Fruit fly (Drosophila melanogaster) whole organism, embryonic: Measurements from ENCODE around the gene CG3841.
A peak's percentile ranks its signal among the peaks of the same experiment; 100 is the strongest.

Experiments used
- Bteb2 ChIP-seq: fragments of 200-800 bp; sonication (Bioruptor generic); optimal IDR thresholded peaks from 2 replicates; lab custom pipeline; 2016; ENCODE audit warnings: missing biosample characterization, missing genetic modification characterization
- CG11093 ChIP-seq: fragments of 200-800 bp; sonication (Bioruptor generic); IDR thresholded peaks from 3 replicates; pipeline ENCODE4 v1.3.6; 2022; ENCODE audit warnings: missing biosample characterization, missing genetic modification characterization
- CG12155 ChIP-seq: fragments of 200-800 bp; sonication (Bioruptor generic); optimal IDR thresholded peaks from 3 replicates; lab custom pipeline; 2016; ENCODE audit warnings: missing biosample characterization, missing genetic modification characterization
- CG13296 ChIP-seq: fragments of 200-800 bp; sonication (Bioruptor generic); optimal IDR thresholded peaks from 3 replicates; lab custom pipeline; 2018; ENCODE audit warnings: missing biosample characterization, mild to moderate bottlenecking, missing genetic modification characterization
- CG14014 ChIP-seq: fragments of 200-800 bp; sonication (Bioruptor generic); IDR thresholded peaks from 2 replicates; pipeline ENCODE4 v1.3.6; 2022; ENCODE audit warnings: missing biosample characterization, missing genetic modification characterization
- CG1647 ChIP-seq: fragments of 200-800 bp; sonication (Bioruptor generic); optimal IDR thresholded peaks from 3 replicates; lab custom pipeline; 2016; ENCODE audit warnings: missing biosample characterization, missing genetic modification characterization
- CG17802 ChIP-seq: fragments of 200-800 bp; sonication (Bioruptor generic); optimal IDR thresholded peaks from 2 replicates; lab custom pipeline; 2018; ENCODE audit warnings: missing biosample characterization, mild to moderate bottlenecking, missing genetic modification characterization, moderate library complexity
- CG2202 ChIP-seq: fragments of 200-800 bp; sonication (Bioruptor generic); optimal IDR thresholded peaks from 2 replicates; lab custom pipeline; 2018; ENCODE audit warnings: missing biosample characterization, mild to moderate bottlenecking, missing genetic modification characterization
- CG2712 ChIP-seq: fragments of 200-800 bp; optimal IDR thresholded peaks from 3 replicates; lab custom pipeline; 2019; ENCODE audit warnings: missing biosample characterization, mild to moderate bottlenecking, missing genetic modification characterization, moderate library complexity
- CG30431 ChIP-seq: fragments of 200-800 bp; sonication (Bioruptor generic); optimal IDR thresholded peaks from 2 replicates; lab custom pipeline; 2017; ENCODE audit warnings: missing biosample characterization, missing genetic modification characterization
- CG31441 ChIP-seq: fragments of 200-800 bp; sonication (Bioruptor generic); IDR thresholded peaks from 2 replicates; pipeline ENCODE4 v1.3.6; 2022; ENCODE audit warnings: missing biosample characterization, missing genetic modification characterization
- CG3163 ChIP-seq: fragments of 200-800 bp; sonication (Bioruptor generic); optimal IDR thresholded peaks from 3 replicates; lab custom pipeline; 2016; ENCODE audit warnings: missing biosample characterization, missing genetic modification characterization
- CG32532 ChIP-seq: fragments of 200-800 bp; sonication (Bioruptor generic); IDR thresholded peaks from 2 replicates; pipeline ENCODE4 v1.3.6; 2022; ENCODE audit warnings: missing biosample characterization, missing genetic modification characterization
- CG4282 ChIP-seq: fragments of 200-800 bp; sonication (Bioruptor generic); optimal IDR thresholded peaks from 2 replicates; lab custom pipeline; 2016; ENCODE audit warnings: missing biosample characterization, missing genetic modification characterization
- CG43689 ChIP-seq: fragments of 200-800 bp; sonication (Bioruptor generic); IDR thresholded peaks from 2 replicates; pipeline ENCODE4 v1.3.6; 2022; ENCODE audit warnings: missing biosample characterization, missing genetic modification characterization
- CG4854 ChIP-seq: fragments of 200-800 bp; sonication (Bioruptor generic); optimal IDR thresholded peaks from 2 replicates; lab custom pipeline; 2016; ENCODE audit warnings: missing biosample characterization, missing genetic modification characterization, inconsistent platforms
- CG6272 ChIP-seq: fragments of 200-800 bp; sonication (Bioruptor generic); IDR thresholded peaks from 2 replicates; pipeline ENCODE4 v1.3.6; 2022; ENCODE audit warnings: missing biosample characterization, missing genetic modification characterization
- CG6854 ChIP-seq: fragments of 200-800 bp; sonication (Bioruptor generic); optimal IDR thresholded peaks from 3 replicates; lab custom pipeline; 2017; ENCODE audit warnings: missing biosample characterization, mild to moderate bottlenecking, missing genetic modification characterization
- CG8765 ChIP-seq: fragments of 200-800 bp; sonication (Bioruptor generic); IDR thresholded peaks from 2 replicates; pipeline ENCODE4 v1.3.6; 2022; ENCODE audit warnings: missing biosample characterization, missing genetic modification characterization
- Chrac-16 ChIP-seq: fragments of 200-800 bp; sonication (Bioruptor generic); optimal IDR thresholded peaks from 3 replicates; lab custom pipeline; 2016; ENCODE audit warnings: missing biosample characterization, missing genetic modification characterization
- CrebB ChIP-seq: fragments of 200-800 bp; sonication (Bioruptor generic); optimal IDR thresholded peaks from 3 replicates; lab custom pipeline; 2018; ENCODE audit warnings: missing biosample characterization, mild to moderate bottlenecking, missing genetic modification characterization
- D19A ChIP-seq: fragments of 200-800 bp; optimal IDR thresholded peaks from 3 replicates; lab custom pipeline; 2019; ENCODE audit warnings: missing biosample characterization, mild to moderate bottlenecking, missing genetic modification characterization, moderate library complexity
- Dbx ChIP-seq: fragments of 200-800 bp; sonication (Bioruptor generic); IDR thresholded peaks from 3 replicates; pipeline ENCODE4 v1.3.6; 2022; ENCODE audit warnings: missing biosample characterization, missing genetic modification characterization
- Drgx ChIP-seq: fragments of 200-800 bp; sonication (Bioruptor generic); IDR thresholded peaks from 2 replicates; pipeline ENCODE4 v1.3.6; 2022; ENCODE audit warnings: missing biosample characterization, missing genetic modification characterization
- Hsf ChIP-seq: fragments of 200-800 bp; sonication (Bioruptor generic); optimal IDR thresholded peaks from 3 replicates; lab custom pipeline; 2016; ENCODE audit warnings: missing biosample characterization, missing genetic modification characterization
- Nf-YA ChIP-seq: fragments of 200-800 bp; sonication (Bioruptor generic); IDR thresholded peaks from 2 replicates; pipeline ENCODE4 v1.3.6; 2022; ENCODE audit warnings: missing biosample characterization, missing genetic modification characterization
- Vsx1 ChIP-seq: fragments of 200-800 bp; sonication (Bioruptor generic); optimal IDR thresholded peaks from 2 replicates; lab custom pipeline; 2017; ENCODE audit warnings: missing biosample characterization, mild to moderate bottlenecking, missing genetic modification characterization, missing genetic modification reagents
- cad ChIP-seq: fragments of >200 bp; optimal IDR thresholded peaks from 2 replicates; lab custom pipeline; 2017; ENCODE audit warnings: missing biosample characterization, missing genetic modification characterization
- crp ChIP-seq, 2 experiments: fragments of 200-800 bp; sonication (Bioruptor generic); optimal IDR thresholded peaks; 2 replicates in 1 of 2; 3 replicates in 1 of 2; lab custom pipeline; 2017; ENCODE audit warnings: missing biosample characterization in 2 of 2, missing genetic modification characterization in 2 of 2, mild to moderate bottlenecking in 1 of 2, moderate library complexity in 1 of 2
- danr ChIP-seq: fragments of 200-800 bp; sonication (Bioruptor generic); IDR thresholded peaks from 2 replicates; pipeline ENCODE4 v1.3.6; 2022; ENCODE audit warnings: missing biosample characterization, missing genetic modification characterization
- dimm ChIP-seq: fragments of 200-800 bp; sonication (Bioruptor generic); IDR thresholded peaks from 2 replicates; pipeline ENCODE4 v1.3.6; 2022; ENCODE audit warnings: missing biosample characterization, missing genetic modification characterization
- en ChIP-seq: fragments of 200-800 bp; sonication (Bioruptor generic); optimal IDR thresholded peaks from 2 replicates; lab custom pipeline; 2016; ENCODE audit warnings: missing biosample characterization, missing genetic modification characterization
- eve ChIP-seq, 2 experiments: fragments of >200 bp; optimal IDR thresholded peaks; 2 replicates each; lab custom pipeline; 2017; ENCODE audit warnings: missing biosample characterization in 2 of 2, missing genetic modification characterization in 2 of 2
- fd96Cb ChIP-seq: fragments of 200-800 bp; sonication (Bioruptor generic); optimal IDR thresholded peaks from 2 replicates; lab custom pipeline; 2018; ENCODE audit warnings: missing biosample characterization, mild to moderate bottlenecking, missing genetic modification characterization, moderate library complexity
- gem ChIP-seq: fragments of 200-800 bp; sonication (Bioruptor generic); optimal IDR thresholded peaks from 2 replicates; lab custom pipeline; 2019; ENCODE audit warnings: missing biosample characterization, mild to moderate bottlenecking, missing genetic modification characterization, moderate library complexity
- gsb-n ChIP-seq: fragments of 200-800 bp; sonication (Bioruptor generic); optimal IDR thresholded peaks from 3 replicates; lab custom pipeline; 2018; ENCODE audit warnings: missing biosample characterization, mild to moderate bottlenecking, missing genetic modification characterization
- ham ChIP-seq: fragments of 200-800 bp; sonication (Bioruptor generic); IDR thresholded peaks from 2 replicates; pipeline ENCODE4 v1.3.6; 2022; ENCODE audit warnings: missing biosample characterization, missing genetic modification characterization
- kah ChIP-seq: fragments of 200-800 bp; sonication (Bioruptor generic); optimal IDR thresholded peaks from 2 replicates; lab custom pipeline; 2018; ENCODE audit warnings: missing biosample characterization, mild to moderate bottlenecking, missing genetic modification characterization
- kni ChIP-seq: fragments of 200-800 bp; sonication (Bioruptor generic); optimal IDR thresholded peaks from 3 replicates; lab custom pipeline; 2017; ENCODE audit warnings: mild to moderate bottlenecking, missing biosample characterization, missing genetic modification reagents, missing genetic modification characterization
- lola ChIP-seq, 3 experiments: fragments of >200 bp in 2 of 3; fragments of 200-800 bp in 1 of 3; sonication (Bioruptor generic) in 1 of 3; optimal IDR thresholded peaks; 2 replicates each; lab custom pipeline; 2017 to 2019; ENCODE audit warnings: missing biosample characterization in 3 of 3, missing genetic modification characterization in 3 of 3, mild to moderate bottlenecking in 1 of 3, moderate library complexity in 1 of 3
- mld ChIP-seq: fragments of 200-800 bp; sonication (Bioruptor generic); IDR thresholded peaks from 3 replicates; pipeline ENCODE4 v1.3.6; 2022; ENCODE audit warnings: missing biosample characterization, missing genetic modification characterization; ENCODE audit not compliant: partially characterized antibody
- pan ChIP-seq, 4 experiments: fragments of >200 bp in 3 of 4; fragments of 200-800 bp in 1 of 4; sonication (Bioruptor generic) in 1 of 4; optimal IDR thresholded peaks in 3 of 4; IDR thresholded peaks in 1 of 4; 2 replicates each; pipeline versions ENCODE4 v1.3.6 to Lab custom; 2017 to 2022; ENCODE audit warnings: missing biosample characterization in 2 of 4, missing genetic modification characterization in 2 of 4, mixed read lengths in 1 of 4
- pnt ChIP-seq: fragments of 200-800 bp; sonication (Bioruptor generic); optimal IDR thresholded peaks from 3 replicates; lab custom pipeline; 2016; ENCODE audit warnings: missing biosample characterization, missing genetic modification characterization
- rib ChIP-seq: fragments of 200-800 bp; sonication (Bioruptor generic); IDR thresholded peaks from 2 replicates; pipeline ENCODE4 v1.3.6; 2022; ENCODE audit warnings: missing biosample characterization, missing genetic modification characterization
- sc ChIP-seq, 3 experiments: fragments of >200 bp in 2 of 3; fragments of 200-800 bp in 1 of 3; sonication (Bioruptor generic) in 1 of 3; optimal IDR thresholded peaks; 2 replicates in 2 of 3; 3 replicates in 1 of 3; lab custom pipeline; 2017; ENCODE audit warnings: mild to moderate bottlenecking in 1 of 3, missing biosample characterization in 1 of 3, missing genetic modification characterization in 1 of 3, missing genetic modification reagents in 1 of 3
- tll ChIP-seq, 2 experiments: fragments of 200-800 bp in 1 of 2; fragments of >200 bp in 1 of 2; sonication (Bioruptor generic) in 1 of 2; optimal IDR thresholded peaks; 2 replicates each; lab custom pipeline; 2017 to 2019; ENCODE audit warnings: missing biosample characterization in 2 of 2, missing genetic modification characterization in 2 of 2, mild to moderate bottlenecking in 1 of 2, moderate library complexity in 1 of 2
- trh ChIP-seq: fragments of 200-800 bp; sonication (Bioruptor generic); optimal IDR thresholded peaks from 2 replicates; lab custom pipeline; 2016; ENCODE audit warnings: missing biosample characterization, missing genetic modification characterization
- twi ChIP-seq: fragments of 200-800 bp; optimal IDR thresholded peaks from 2 replicates; lab custom pipeline; 2019; ENCODE audit warnings: missing biosample characterization, mild to moderate bottlenecking, missing genetic modification characterization, moderate library complexity
- zen ChIP-seq: fragments of 200-800 bp; sonication (Bioruptor generic); optimal IDR thresholded peaks from 3 replicates; lab custom pipeline; 2018; ENCODE audit warnings: missing biosample characterization, mild to moderate bottlenecking, missing genetic modification characterization, moderate library complexity

The CG3841 gene

DNA sequence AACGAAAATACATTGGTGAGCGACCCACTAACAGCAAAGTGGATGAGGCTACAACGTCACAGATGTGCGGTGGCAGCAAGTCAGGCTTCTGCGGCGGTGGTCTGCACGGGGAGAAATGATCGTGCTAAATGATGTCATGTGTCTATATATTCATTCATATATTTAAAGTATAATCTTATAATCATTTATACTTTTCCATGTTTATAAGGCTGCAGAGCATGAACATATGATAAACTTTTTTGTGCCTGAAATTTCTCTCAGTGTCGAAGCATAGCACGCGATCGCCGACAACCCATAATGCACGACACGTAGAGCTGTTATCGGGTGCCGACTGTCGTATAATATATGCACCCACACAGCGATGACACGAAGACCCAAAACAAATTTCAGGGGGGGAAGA, 9.1 kb downstream of the CG3841 start (continued):
- TF ChIP-seq Vsx1 (peak; percentile 29), CG30431 (GFP tag; lab: Kevin White, UChicago) (peak; percentile 67), CG2712 (tag; lab: Kevin White, UChicago) (peak; percentile 86), CG32532 (GFP tag; lab: Robert Waterston, UW) (peak; percentile 47; the same call in 1 of the 2 replicates), lola (GFP tag; optimal IDR thresholded peaks at IDR 0.05; lab: Kevin White, UChicago) (peak in 1 of 3 experiments; percentile 81), eve (GFP tag; optimal IDR thresholded peaks at IDR 0.05; lab: Kevin White, UChicago) (peak in 1 of 2 experiments; percentile 57), cad (GFP tag; lab: Kevin White, UChicago) (no peak), CG1647 (GFP tag; lab: Kevin White, UChicago) (no peak), CG31441 (peak; percentile 69), CG11093 (GFP tag; lab: Robert Waterston, UW) (peak; percentile 71), CG4282 (GFP tag; lab: Kevin White, UChicago) (no peak), CG12155 (no peak), twi (peak; percentile 68), CG13296 (GFP tag; lab: Kevin White, UChicago) (no peak), fd96Cb (peak; percentile 75), Bteb2 (no peak), Dbx (GFP tag; lab: Robert Waterston, UW) (no peak), CG17802 (tag; lab: Kevin White, UChicago) (no peak), CG8765 (GFP tag; lab: Robert Waterston, UW) (peak; percentile 79; the same call in 1 of the 2 replicates), pan (optimal IDR thresholded peaks at IDR 0.05; lab: Kevin White, UChicago) (no peak), pan (GFP tag; optimal IDR thresholded peaks at IDR 0.05 in 1 of 2, IDR thresholded peaks at IDR 0.05 in 1 of 2) (peak in 1 of 2 experiments; percentile 75), CG43689 (GFP tag; lab: Robert Waterston, UW) (no peak), kah (GFP tag; lab: Kevin White, UChicago) (peak; percentile 2), Hsf (GFP tag; lab: Kevin White, UChicago) (peak; percentile 49), Nf-YA (GFP tag; lab: Robert Waterston, UW) (peak; percentile 35; the same call in 1 of the 2 replicates), trh (GFP tag; lab: Kevin White, UChicago) (no peak), CrebB (tag; lab: Kevin White, UChicago) (no peak), pnt (peak; percentile 2), ham (GFP tag; lab: Robert Waterston, UW) (no peak), rib (GFP tag; lab: Robert Waterston, UW) (no peak), mld (GFP tag; lab: Robert Waterston, UW) (no peak), Drgx (GFP tag; lab: Robert Waterston, UW) (no peak; the same call in none of the 2 replicates), sc (optimal IDR thresholded peaks at IDR 0.05; lab: Kevin White, UChicago) (no peak), sc (GFP tag; optimal IDR thresholded peaks at IDR 0.05; lab: Kevin White, UChicago) (peak; percentile 53), gem (tag; lab: Kevin White, UChicago) (peak; percentile 76), CG2202 (tag; lab: Kevin White, UChicago) (peak; percentile 73), crp (GFP tag; optimal IDR thresholded peaks at IDR 0.05; lab: Kevin White, UChicago) (no peak), zen (tag; lab: Kevin White, UChicago) (peak; percentile 83), danr (GFP tag; lab: Robert Waterston, UW) (0 out of 2 replicates have a peak, but pooled peaks have one; percentile 19), D19A (tag; lab: Kevin White, UChicago) (peak; percentile 59), dimm (GFP tag; lab: Robert Waterston, UW) (peak; percentile 44; the same call in 1 of the 2 replicates), CG4854 (GFP tag; lab: Kevin White, UChicago) (no peak), Chrac-16 (GFP tag; lab: Kevin White, UChicago) (peak; percentile 61), tll (GFP tag; optimal IDR thresholded peaks at IDR 0.05; lab: Kevin White, UChicago) (peak in 1 of 2 experiments; percentile 21), CG14014 (0 out of 2 replicates have a peak, but pooled peaks have one; percentile 41), en (no peak), kni (no peak), CG6272 (peak; percentile 52; the same call in 1 of the 2 replicates), CG6854 (GFP tag; lab: Kevin White, UChicago) (no peak), CG3163 (no peak), gsb-n (peak; percentile 72)
